Worm (Caenorhabditis elegans) whole organism, late embryonic: ENCODE results near the gene F14F8.9.
"Not testable (repeated sequence)": the region's sequence is repeated elsewhere in the genome, so short reads cannot be mapped to it uniquely, and the experiment has no call there.

Source experiments
- C08G9.2 ChIP-seq: sonication (generic microtip); optimal IDR thresholded peaks from 2 replicates; lab custom pipeline; 2016; ENCODE audit warnings: mild to moderate bottlenecking, missing genetic modification characterization, moderate library complexity, missing compliant biosample characterization
- C38D4.7 ChIP-seq: fragments of 200-800 bp; sonication (Bioruptor generic); optimal IDR thresholded peaks from 2 replicates; lab custom pipeline; 2018; ENCODE audit warnings: mild to moderate bottlenecking, missing genetic modification characterization, moderate library complexity, missing compliant biosample characterization
- T23F11.4 ChIP-seq: fragments of 200-800 bp; sonication (Bioruptor generic); optimal IDR thresholded peaks from 2 replicates; lab custom pipeline; 2018; ENCODE audit warnings: mild to moderate bottlenecking, missing genetic modification characterization, missing compliant biosample characterization
- ahr-1 ChIP-seq: sonication (generic microtip); optimal IDR thresholded peaks from 2 replicates; lab custom pipeline; 2016; ENCODE audit warnings: missing genetic modification characterization, missing compliant biosample characterization
- ama-1 ChIP-seq: fragments of 150-350 bp; optimal IDR thresholded peaks from 2 replicates; lab custom pipeline; 2014
- ceh-19 ChIP-seq: fragments of 200-800 bp; sonication (Bioruptor generic); optimal IDR thresholded peaks from 2 replicates; lab custom pipeline; 2018; ENCODE audit warnings: mild to moderate bottlenecking, missing genetic modification characterization, missing compliant biosample characterization
- ceh-2 ChIP-seq: sonication (generic microtip); optimal IDR thresholded peaks from 2 replicates; lab custom pipeline; 2016; ENCODE audit warnings: missing genotype, missing genetic modification characterization, missing compliant biosample characterization
- ceh-24 ChIP-seq: sonication (generic microtip); optimal IDR thresholded peaks from 2 replicates; lab custom pipeline; 2016; ENCODE audit warnings: mild to moderate bottlenecking, missing genetic modification characterization, missing compliant biosample characterization
- ceh-30 ChIP-seq: fragments of 150-350 bp; optimal IDR thresholded peaks from 2 replicates; lab custom pipeline; 2014; ENCODE audit warnings: missing biosample characterization, missing genetic modification characterization
- ceh-31 ChIP-seq: sonication (generic microtip); optimal IDR thresholded peaks from 2 replicates; lab custom pipeline; 2016; ENCODE audit warnings: missing genetic modification characterization, missing compliant biosample characterization
- elt-2 ChIP-seq: sonication (generic microtip); optimal IDR thresholded peaks from 2 replicates; lab custom pipeline; 2016; ENCODE audit warnings: missing genetic modification reagents, missing genetic modification characterization, missing compliant biosample characterization
- fkh-6 ChIP-seq: sonication (generic microtip); optimal IDR thresholded peaks from 2 replicates; lab custom pipeline; 2016; ENCODE audit warnings: missing genetic modification characterization, missing compliant biosample characterization
- hlh-13 ChIP-seq: fragments of 200-800 bp; sonication (Bioruptor generic); optimal IDR thresholded peaks from 2 replicates; lab custom pipeline; 2018; ENCODE audit warnings: mild to moderate bottlenecking, missing genetic modification characterization, missing compliant biosample characterization
- lin-11 ChIP-seq: fragments of 200-800 bp; sonication (Bioruptor generic); optimal IDR thresholded peaks from 2 replicates; lab custom pipeline; 2018; ENCODE audit warnings: mild to moderate bottlenecking, missing genetic modification characterization, missing compliant biosample characterization
- nhr-232 ChIP-seq: sonication (generic microtip); optimal IDR thresholded peaks from 2 replicates; lab custom pipeline; 2016; ENCODE audit warnings: missing genetic modification characterization, missing compliant biosample characterization
- npax-4 ChIP-seq: sonication (generic microtip); optimal IDR thresholded peaks from 2 replicates; lab custom pipeline; 2016; ENCODE audit warnings: missing genetic modification characterization, missing compliant biosample characterization
- odd-2 ChIP-seq: sonication (generic microtip); optimal IDR thresholded peaks from 2 replicates; lab custom pipeline; 2017; ENCODE audit warnings: antibody characterized with exemption, mild to moderate bottlenecking, missing genetic modification characterization, missing compliant biosample characterization
- pax-1 ChIP-seq: fragments of 150-350 bp; optimal IDR thresholded peaks from 2 replicates; lab custom pipeline; 2014; ENCODE audit warnings: missing biosample characterization, missing genetic modification characterization
- pha-2 ChIP-seq: sonication (generic microtip); optimal IDR thresholded peaks from 2 replicates; lab custom pipeline; 2017; ENCODE audit warnings: mild to moderate bottlenecking, missing genetic modification characterization, missing compliant biosample characterization
- pha-4 ChIP-seq: fragments of 150-350 bp; optimal IDR thresholded peaks from 2 replicates; lab custom pipeline; 2018; ENCODE audit warnings: missing biosample characterization, missing genetic modification reagents, missing genetic modification characterization
- tbx-7 ChIP-seq: sonication (generic microtip); optimal IDR thresholded peaks from 2 replicates; lab custom pipeline; 2016; ENCODE audit warnings: missing genotype, missing genetic modification characterization, missing compliant biosample characterization
- unc-42 ChIP-seq: sonication (generic microtip); optimal IDR thresholded peaks from 2 replicates; lab custom pipeline; 2016; ENCODE audit warnings: missing genotype, missing genetic modification characterization, missing compliant biosample characterization
- unc-55 ChIP-seq: sonication (generic microtip); optimal IDR thresholded peaks from 2 replicates; lab custom pipeline; 2017; ENCODE audit warnings: missing biosample characterization, missing genetic modification reagents, missing genetic modification characterization
- unc-86 ChIP-seq: sonication (generic microtip); optimal IDR thresholded peaks from 2 replicates; lab custom pipeline; 2016; ENCODE audit warnings: missing genetic modification characterization, missing compliant biosample characterization

Gene F14F8.9

ce11 chrV:16660816-16661215 is 7.6 kb downstream of the F14F8.9 start, which contains the start of gene Y70C5B.2:
TSS of gene Y70C5B.2 (minus strand) at chrV:16660916.
- not testable (repeated sequence) for TF ChIP-seq nhr-232 (tag; lab: Kevin White, UChicago); C38D4.7 (GFP tag; lab: Kevin White, UChicago); ceh-24 (tag; lab: Kevin White, UChicago)
- TF ChIP-seq, all 69 proteins: peak for 0; not testable (repeated sequence) for 69

ce11 chrV:16654242-16654641 is 14.1 kb downstream of the F14F8.9 start, which contains the start of gene W06G6.15:
TSS of gene W06G6.15 (plus strand) at chrV:16654542.
- TF ChIP-seq hlh-13 (GFP tag; lab: Kevin White, UChicago); tbx-7; lin-11 (tag; lab: Kevin White, UChicago): not testable (repeated sequence)
- TF ChIP-seq, all 69 proteins: peak for 0; not testable (repeated sequence) for 69

ce11 chrV:16649200-16649599 is 19.2 kb downstream of the F14F8.9 start, which contains the start of gene W06G6.11:
TSS of gene W06G6.11 (minus strand) at chrV:16649300.
- not testable (repeated sequence) for TF ChIP-seq ceh-30 (tag; lab: Kevin White, UChicago); fkh-6 (tag; lab: Kevin White, UChicago); unc-55 (GFP tag; lab: Kevin White, UChicago)

- TF ChIP-seq npax-4 (tag; lab: Kevin White, UChicago) (no peak), hlh-13 (GFP tag; lab: Kevin White, UChicago) (no peak), elt-2 (tag; lab: Kevin White, UChicago) (no peak), odd-2 (no peak), ahr-1 (tag; lab: Kevin White, UChicago) (no peak), C08G9.2 (no peak), pha-2 (no peak), ama-1 (no peak)
These were observed 19.9 kb downstream of the F14F8.9 start, which contains the start of gene W06G6.20 for ce11 chrV:16648317-16649018. TSS of gene W06G6.20 (minus strand) at chrV:16648367.

- no peak for TF ChIP-seq ceh-2 (tag; lab: Kevin White, UChicago)
These were observed 21.3 kb downstream of the F14F8.9 start, which contains the start of gene W06G6.10 for ce11 chrV:16647093-16647492. TSS of gene W06G6.10 (minus strand) at chrV:16647193.

ce11 chrV:16646372-16646771 is 22.0 kb downstream of the F14F8.9 start, which contains the start of gene W06G6.9:
TSS of gene W06G6.9 (minus strand) at chrV:16646472.
- TF ChIP-seq ceh-19 (GFP tag; lab: Kevin White, UChicago) (no peak), unc-86 (tag; lab: Kevin White, UChicago) (no peak), ama-1 (no peak), pha-4 (tag; lab: Kevin White, UChicago) (no peak)

ce11 chrV:16645201-16645940 is 23.0 kb downstream of the F14F8.9 start, which contains the start of gene W06G6.17:
TSS of gene W06G6.17 (minus strand) at chrV:16645251.
- TF ChIP-seq ceh-19 (GFP tag; lab: Kevin White, UChicago) (no peak), unc-42 (no peak), ama-1 (no peak), ceh-31 (no peak), pax-1 (tag; lab: Kevin White, UChicago) (no peak)

ce11 chrV:16643558-16643957 is 24.8 kb downstream of the F14F8.9 start, which contains the start of gene srw-77:
TSS of gene srw-77 (minus strand) at chrV:16643658.
- TF ChIP-seq T23F11.4 (GFP tag; lab: Kevin White, UChicago), result no peak
